Fruit fly (Drosophila melanogaster): ENCODE results near the gene CG13625.

Gene CG13625

dm6 chr3R:24572540-24573043, 12.4 kb downstream of the CG13625 start:
- TF ChIP-seq sage (GFP tag; optimal IDR thresholded peaks at IDR 0.05): peak; percentile 98
- TF ChIP-seq CG32264 (GFP tag; optimal IDR thresholded peaks at IDR 0.05): peak; percentile 94
- TF ChIP-seq Rel (GFP tag; optimal IDR thresholded peaks at IDR 0.05): peak; percentile 98
- TF ChIP-seq Rel (tag; optimal IDR thresholded peaks at IDR 0.05): peak; percentile 89
- peak; percentile 99 for TF ChIP-seq psq (GFP tag; optimal IDR thresholded peaks at IDR 0.05)
- TF ChIP-seq ey (GFP tag; optimal IDR thresholded peaks at IDR 0.05): peak; percentile 99
- peak; percentile 99 for TF ChIP-seq Sp1 (GFP tag; optimal IDR thresholded peaks at IDR 0.05)
- peak; percentile 99 for TF ChIP-seq rgr (GFP tag; optimal IDR thresholded peaks at IDR 0.05)
- TF ChIP-seq fru (GFP tag; optimal IDR thresholded peaks at IDR 0.05): peak; percentile 99
- TF ChIP-seq Dfd (GFP tag; optimal IDR thresholded peaks at IDR 0.05): peak; percentile 27
- TF ChIP-seq usp (GFP tag; optimal IDR thresholded peaks at IDR 0.05): no peak
- TF ChIP-seq Mio (GFP tag; optimal IDR thresholded peaks at IDR 0.05): peak; percentile 88
- TF ChIP-seq woc (GFP tag; optimal IDR thresholded peaks at IDR 0.05): peak; percentile 98
- peak; percentile 71 for TF ChIP-seq Dif (GFP tag; optimal IDR thresholded peaks at IDR 0.05; ENCODE audit: partially characterized antibody)
- TF ChIP-seq CG9705 (GFP tag; optimal IDR thresholded peaks at IDR 0.05): peak; percentile 93
- peak; percentile 100 for TF ChIP-seq h (GFP tag; optimal IDR thresholded peaks at IDR 0.05)
- peak; percentile 97 for TF ChIP-seq sv (GFP tag; optimal IDR thresholded peaks at IDR 0.05)
- peak; percentile 95 for TF ChIP-seq tai (GFP tag; optimal IDR thresholded peaks at IDR 0.05)
- TF ChIP-seq Vsx2 (GFP tag; optimal IDR thresholded peaks at IDR 0.05; ENCODE audit: partially characterized antibody): peak; percentile 33
- TF ChIP-seq N (GFP tag; optimal IDR thresholded peaks at IDR 0.05): no peak
- peak; percentile 93 for TF ChIP-seq dsf (GFP tag; optimal IDR thresholded peaks at IDR 0.05; ENCODE audit: borderline replicate concordance)
- no peak for TF ChIP-seq jim (GFP tag; optimal IDR thresholded peaks at IDR 0.05)
- no peak for TF ChIP-seq Hr78 (GFP tag; optimal IDR thresholded peaks at IDR 0.05)
- peak; percentile 99 for TF ChIP-seq HLH106 (tag; optimal IDR thresholded peaks at IDR 0.05)
- no peak for TF ChIP-seq Abd-B (GFP tag; optimal IDR thresholded peaks at IDR 0.05)
- no peak for TF ChIP-seq pan (optimal IDR thresholded peaks at IDR 0.05)
- peak; percentile 52 to 70 for TF ChIP-seq dl (GFP tag; optimal IDR thresholded peaks at IDR 0.05; ENCODE audit: insufficient read depth in 1 of 2, partially characterized antibody in 2 of 2)
- peak; percentile 96 for TF ChIP-seq CrebA (GFP tag; optimal IDR thresholded peaks at IDR 0.05; ENCODE audit: borderline replicate concordance)
- TF ChIP-seq OdsH (GFP tag; optimal IDR thresholded peaks at IDR 0.05): peak; percentile 99
- no peak for TF ChIP-seq Myc (optimal IDR thresholded peaks at IDR 0.05)
- peak; percentile 86 for TF ChIP-seq GATAd (GFP tag; optimal IDR thresholded peaks at IDR 0.05)
- peak; percentile 77 for TF ChIP-seq Hr83 (GFP tag; optimal IDR thresholded peaks at IDR 0.05; ENCODE audit: poor library complexity, severe bottlenecking)
- TF ChIP-seq dmrt93B (GFP tag; optimal IDR thresholded peaks at IDR 0.05): peak; percentile 96
- no peak for TF ChIP-seq lola (GFP tag; optimal IDR thresholded peaks at IDR 0.05)
- TF ChIP-seq brk (GFP tag; optimal IDR thresholded peaks at IDR 0.05): peak; percentile 98
- peak; percentile 99 for TF ChIP-seq Hnf4 (GFP tag; optimal IDR thresholded peaks at IDR 0.05)
- TF ChIP-seq br (GFP tag; optimal IDR thresholded peaks at IDR 0.05): peak; percentile 99
- TF ChIP-seq Jra (GFP tag; optimal IDR thresholded peaks at IDR 0.05): peak; percentile 97
- peak; percentile 66 to 99 for TF ChIP-seq foxo (GFP tag; optimal IDR thresholded peaks at IDR 0.05)

- TF ChIP-seq usp (GFP tag; optimal IDR thresholded peaks at IDR 0.05) (no peak), jim (GFP tag; optimal IDR thresholded peaks at IDR 0.05) (peak; percentile 54), dsf (GFP tag; optimal IDR thresholded peaks at IDR 0.05; ENCODE audit: borderline replicate concordance) (no peak), tai (GFP tag; optimal IDR thresholded peaks at IDR 0.05) (no peak), fru (GFP tag; optimal IDR thresholded peaks at IDR 0.05) (peak; percentile 1), GATAd (GFP tag; optimal IDR thresholded peaks at IDR 0.05) (no peak), dl (GFP tag; optimal IDR thresholded peaks at IDR 0.05; ENCODE audit: insufficient read depth in 1 of 2, partially characterized antibody in 2 of 2) (peak; percentile 73 to 87), Rel (GFP tag; optimal IDR thresholded peaks at IDR 0.05) (peak; percentile 16), Rel (tag; optimal IDR thresholded peaks at IDR 0.05) (peak; percentile 42), pan (optimal IDR thresholded peaks at IDR 0.05) (no peak), Dif (GFP tag; optimal IDR thresholded peaks at IDR 0.05; ENCODE audit: partially characterized antibody) (peak; percentile 89), rgr (GFP tag; optimal IDR thresholded peaks at IDR 0.05) (no peak), sv (GFP tag; optimal IDR thresholded peaks at IDR 0.05) (no peak), Dfd (GFP tag; optimal IDR thresholded peaks at IDR 0.05) (no peak), Myc (optimal IDR thresholded peaks at IDR 0.05) (no peak), HLH106 (tag; optimal IDR thresholded peaks at IDR 0.05) (no peak), Hnf4 (GFP tag; optimal IDR thresholded peaks at IDR 0.05) (peak; percentile 18), Vsx2 (GFP tag; optimal IDR thresholded peaks at IDR 0.05; ENCODE audit: partially characterized antibody) (peak; percentile 65), dmrt93B (GFP tag; optimal IDR thresholded peaks at IDR 0.05) (no peak), Jra (GFP tag; optimal IDR thresholded peaks at IDR 0.05) (no peak), Hr78 (GFP tag; optimal IDR thresholded peaks at IDR 0.05) (no peak), psq (GFP tag; optimal IDR thresholded peaks at IDR 0.05) (no peak), OdsH (GFP tag; optimal IDR thresholded peaks at IDR 0.05) (no peak), br (GFP tag; optimal IDR thresholded peaks at IDR 0.05) (peak; percentile 32), CG9705 (GFP tag; optimal IDR thresholded peaks at IDR 0.05) (no peak), woc (GFP tag; optimal IDR thresholded peaks at IDR 0.05) (no peak), CG32264 (GFP tag; optimal IDR thresholded peaks at IDR 0.05) (no peak), sage (GFP tag; optimal IDR thresholded peaks at IDR 0.05) (peak; percentile 4), CrebA (GFP tag; optimal IDR thresholded peaks at IDR 0.05; ENCODE audit: borderline replicate concordance) (peak; percentile 75), Abd-B (GFP tag; optimal IDR thresholded peaks at IDR 0.05) (no peak), N (GFP tag; optimal IDR thresholded peaks at IDR 0.05) (no peak), lola (GFP tag; optimal IDR thresholded peaks at IDR 0.05) (no peak), Mio (GFP tag; optimal IDR thresholded peaks at IDR 0.05) (no peak), h (GFP tag; optimal IDR thresholded peaks at IDR 0.05) (peak; percentile 48), foxo (GFP tag; optimal IDR thresholded peaks at IDR 0.05) (no peak), Hr83 (GFP tag; optimal IDR thresholded peaks at IDR 0.05; ENCODE audit: poor library complexity, severe bottlenecking) (peak; percentile 59), Sp1 (GFP tag; optimal IDR thresholded peaks at IDR 0.05) (peak; percentile 10), ey (GFP tag; optimal IDR thresholded peaks at IDR 0.05) (no peak), brk (GFP tag; optimal IDR thresholded peaks at IDR 0.05) (peak; percentile 60)
These were observed 13.4 kb downstream of the CG13625 start for dm6 chr3R:24571386-24572124.
